Fruit fly (Drosophila melanogaster) whole organism, embryonic: ENCODE measurements around the gene Lcp65Ag1.

ENCODE experiments used
- Abd-B ChIP-seq: fragments of 200-800 bp; sonication (Bioruptor generic); optimal IDR thresholded peaks from 2 replicates; lab custom pipeline; 2018; ENCODE audit warnings: missing biosample characterization, mild to moderate bottlenecking, missing genetic modification characterization, moderate library complexity
- CG10147 ChIP-seq: fragments of 200-800 bp; sonication (Bioruptor generic); optimal IDR thresholded peaks from 2 replicates; lab custom pipeline; 2019; ENCODE audit warnings: missing biosample characterization, mild to moderate bottlenecking, missing genetic modification characterization, moderate library complexity
- CG10366 ChIP-seq: fragments of 200-800 bp; sonication (Bioruptor generic); IDR thresholded peaks from 2 replicates; pipeline ENCODE4 v1.3.6; 2022; ENCODE audit warnings: missing biosample characterization, missing genetic modification characterization
- CG11695 ChIP-seq: fragments of 200-800 bp; sonication (Bioruptor generic); IDR thresholded peaks from 3 replicates; pipeline ENCODE4 v1.3.6; 2022; ENCODE audit warnings: missing biosample characterization, missing genetic modification characterization
- CG12155 ChIP-seq: fragments of 200-800 bp; sonication (Bioruptor generic); optimal IDR thresholded peaks from 3 replicates; lab custom pipeline; 2016; ENCODE audit warnings: missing biosample characterization, missing genetic modification characterization
- CG12219 ChIP-seq: fragments of 200-800 bp; sonication (Bioruptor generic); optimal IDR thresholded peaks from 3 replicates; lab custom pipeline; 2018; ENCODE audit warnings: missing biosample characterization, mild to moderate bottlenecking, missing genetic modification characterization
- CG12299 ChIP-seq: fragments of 200-800 bp; sonication (Bioruptor generic); optimal IDR thresholded peaks from 2 replicates; lab custom pipeline; 2018; ENCODE audit warnings: missing biosample characterization, mild to moderate bottlenecking, missing genetic modification characterization
- CG12659 ChIP-seq: fragments of 200-800 bp; sonication (Bioruptor generic); optimal IDR thresholded peaks from 3 replicates; lab custom pipeline; 2017; ENCODE audit warnings: mild to moderate bottlenecking, missing biosample characterization, missing genetic modification reagents, missing genetic modification characterization
- CG13296 ChIP-seq: fragments of 200-800 bp; sonication (Bioruptor generic); optimal IDR thresholded peaks from 3 replicates; lab custom pipeline; 2018; ENCODE audit warnings: missing biosample characterization, mild to moderate bottlenecking, missing genetic modification characterization
- CG14441 ChIP-seq: fragments of 200-800 bp; sonication (Bioruptor generic); IDR thresholded peaks from 2 replicates; pipeline ENCODE4 v1.3.6; 2022; ENCODE audit warnings: missing biosample characterization, missing genetic modification characterization
- CG16779 ChIP-seq: fragments of 200-800 bp; sonication (Bioruptor generic); IDR thresholded peaks from 2 replicates; pipeline ENCODE4 v1.3.6; 2022; ENCODE audit warnings: missing biosample characterization, missing genetic modification characterization
- CG18599 ChIP-seq: fragments of 200-800 bp; sonication (Bioruptor generic); optimal IDR thresholded peaks from 3 replicates; lab custom pipeline; 2017; ENCODE audit warnings: missing biosample characterization, missing genetic modification characterization, mild to moderate bottlenecking, moderate library complexity, missing genetic modification reagents
- CG2678 ChIP-seq: fragments of 200-800 bp; sonication (Bioruptor generic); optimal IDR thresholded peaks from 3 replicates; lab custom pipeline; 2019; ENCODE audit warnings: missing biosample characterization, mild to moderate bottlenecking, missing genetic modification characterization, moderate library complexity
- CG31388 ChIP-seq: fragments of 200-800 bp; sonication (Bioruptor generic); optimal IDR thresholded peaks from 2 replicates; lab custom pipeline; 2016; ENCODE audit warnings: missing biosample characterization, missing genetic modification characterization
- CG32772 ChIP-seq: fragments of 200-800 bp; sonication (Bioruptor generic); IDR thresholded peaks from 2 replicates; pipeline ENCODE4 v1.3.6; 2022; ENCODE audit warnings: missing biosample characterization, missing genetic modification characterization
- CG6854 ChIP-seq: fragments of 200-800 bp; sonication (Bioruptor generic); optimal IDR thresholded peaks from 3 replicates; lab custom pipeline; 2017; ENCODE audit warnings: missing biosample characterization, mild to moderate bottlenecking, missing genetic modification characterization
- D ChIP-seq, 2 experiments: fragments of 200-800 bp in 1 of 2; fragments of >200 bp in 1 of 2; sonication (Bioruptor generic) in 1 of 2; optimal IDR thresholded peaks; 2 replicates in 1 of 2; 3 replicates in 1 of 2; lab custom pipeline; 2017; ENCODE audit warnings: mild to moderate bottlenecking in 1 of 2, missing biosample characterization in 1 of 2, missing genetic modification characterization in 1 of 2, missing genetic modification reagents in 1 of 2
- Deaf1 ChIP-seq: fragments of 200-800 bp; optimal IDR thresholded peaks from 3 replicates; lab custom pipeline; 2019; ENCODE audit warnings: missing biosample characterization, mild to moderate bottlenecking, missing genetic modification characterization, moderate library complexity
- Elba2 ChIP-seq: fragments of 200-800 bp; sonication (Bioruptor generic); optimal IDR thresholded peaks from 3 replicates; lab custom pipeline; 2016; ENCODE audit warnings: missing biosample characterization, missing genetic modification characterization
- Gsc ChIP-seq: fragments of 200-800 bp; sonication (Bioruptor generic); IDR thresholded peaks from 2 replicates; pipeline ENCODE4 v1.3.6; 2022; ENCODE audit warnings: missing biosample characterization, missing genetic modification characterization
- Max ChIP-seq: fragments of 200-800 bp; sonication (Bioruptor generic); optimal IDR thresholded peaks from 2 replicates; lab custom pipeline; 2016; ENCODE audit warnings: missing biosample characterization, mild to moderate bottlenecking, missing genetic modification characterization
- Med ChIP-seq: fragments of 200-800 bp; sonication (Bioruptor generic); peaks from one replicate; lab custom pipeline; 2016; ENCODE audit warnings: missing biosample characterization, missing genetic modification characterization, mild to moderate bottlenecking, inconsistent platforms, moderate library complexity
- NK7.1 ChIP-seq: fragments of 200-800 bp; sonication (Bioruptor generic); optimal IDR thresholded peaks from 3 replicates; lab custom pipeline; 2016; ENCODE audit warnings: missing biosample characterization, missing genetic modification characterization
- Scr ChIP-seq: fragments of 200-800 bp; sonication (Bioruptor generic); IDR thresholded peaks from 2 replicates; pipeline ENCODE4 v1.3.6; 2022; ENCODE audit warnings: missing biosample characterization, missing genetic modification characterization; ENCODE audit not compliant: partially characterized antibody
- TFAM ChIP-seq: fragments of 200-800 bp; sonication (Bioruptor generic); optimal IDR thresholded peaks from 2 replicates; lab custom pipeline; 2017; ENCODE audit warnings: missing biosample characterization, missing genetic modification characterization, inconsistent platforms
- Xrp1 ChIP-seq: fragments of 200-800 bp; sonication (Bioruptor generic); IDR thresholded peaks from 2 replicates; pipeline ENCODE4 v1.3.6; 2022; ENCODE audit warnings: missing biosample characterization, missing genetic modification characterization
- abd-A ChIP-seq: fragments of 200-800 bp; sonication (Bioruptor generic); optimal IDR thresholded peaks from 3 replicates; lab custom pipeline; 2019; ENCODE audit warnings: missing biosample characterization, mild to moderate bottlenecking, missing genetic modification characterization, moderate library complexity
- az2 ChIP-seq: fragments of 200-800 bp; sonication (Bioruptor generic); optimal IDR thresholded peaks from 3 replicates; lab custom pipeline; 2016; ENCODE audit warnings: missing biosample characterization, missing genetic modification characterization
- cas ChIP-seq: fragments of 200-800 bp; sonication (Bioruptor generic); IDR thresholded peaks from 2 replicates; pipeline ENCODE4 v1.3.6; 2022; ENCODE audit warnings: missing biosample characterization, missing genetic modification characterization
- cato ChIP-seq: fragments of 200-800 bp; sonication (Bioruptor generic); optimal IDR thresholded peaks from 2 replicates; lab custom pipeline; 2016; ENCODE audit warnings: missing biosample characterization, missing genetic modification characterization, borderline replicate concordance
- disco-r ChIP-seq: fragments of 200-800 bp; sonication (Bioruptor generic); optimal IDR thresholded peaks from 2 replicates; lab custom pipeline; 2016; ENCODE audit warnings: missing biosample characterization, missing genetic modification characterization
- dysf ChIP-seq: fragments of 200-800 bp; sonication (Bioruptor generic); IDR thresholded peaks from 3 replicates; pipeline ENCODE4 v1.3.6; 2022; ENCODE audit warnings: missing biosample characterization, missing genetic modification characterization
- en ChIP-seq: fragments of 200-800 bp; sonication (Bioruptor generic); optimal IDR thresholded peaks from 2 replicates; lab custom pipeline; 2016; ENCODE audit warnings: missing biosample characterization, missing genetic modification characterization
- fd64A ChIP-seq: fragments of 200-800 bp; sonication (Bioruptor generic); optimal IDR thresholded peaks from 3 replicates; lab custom pipeline; 2018; ENCODE audit warnings: missing biosample characterization, mild to moderate bottlenecking, missing genetic modification characterization
- fu2 ChIP-seq: fragments of 200-800 bp; sonication (Bioruptor generic); optimal IDR thresholded peaks from 2 replicates; lab custom pipeline; 2016; ENCODE audit warnings: missing biosample characterization, missing genetic modification characterization
- grn ChIP-seq: fragments of 200-800 bp; sonication (Bioruptor generic); optimal IDR thresholded peaks from 3 replicates; lab custom pipeline; 2017; ENCODE audit warnings: missing biosample characterization, missing genetic modification characterization
- hb ChIP-seq: fragments of 200-800 bp; sonication (Bioruptor generic); IDR thresholded peaks from 3 replicates; pipeline ENCODE4 v1.3.6; 2022; ENCODE audit warnings: missing biosample characterization, missing genetic modification characterization; ENCODE audit not compliant: partially characterized antibody
- ind ChIP-seq: fragments of 200-800 bp; sonication (Bioruptor generic); optimal IDR thresholded peaks from 3 replicates; lab custom pipeline; 2016; ENCODE audit warnings: missing biosample characterization, missing genetic modification characterization
- jumu ChIP-seq: fragments of 200-800 bp; sonication (Bioruptor generic); optimal IDR thresholded peaks from 3 replicates; lab custom pipeline; 2016; ENCODE audit warnings: missing biosample characterization, missing genetic modification characterization
- kay ChIP-seq: fragments of 200-800 bp; sonication (Bioruptor generic); optimal IDR thresholded peaks from 2 replicates; lab custom pipeline; 2016; ENCODE audit warnings: missing biosample characterization, missing genetic modification characterization
- knrl ChIP-seq: fragments of 200-800 bp; sonication (Bioruptor generic); IDR thresholded peaks from 3 replicates; pipeline ENCODE4 v1.3.6; 2022; ENCODE audit warnings: missing biosample characterization, missing genetic modification characterization; ENCODE audit not compliant: partially characterized antibody
- onecut ChIP-seq: fragments of 200-800 bp; sonication (Bioruptor generic); IDR thresholded peaks from 2 replicates; pipeline ENCODE4 v1.3.6; 2022; ENCODE audit warnings: missing biosample characterization, missing genetic modification characterization
- salm ChIP-seq: fragments of 200-800 bp; sonication (Bioruptor generic); optimal IDR thresholded peaks from 2 replicates; lab custom pipeline; 2018; ENCODE audit warnings: missing biosample characterization, mild to moderate bottlenecking, missing genetic modification characterization
- so ChIP-seq: fragments of 200-800 bp; sonication (Bioruptor generic); IDR thresholded peaks from 3 replicates; pipeline ENCODE4 v1.3.6; 2022; ENCODE audit warnings: missing biosample characterization, missing genetic modification characterization
- sqz ChIP-seq: fragments of 200-800 bp; sonication (Bioruptor generic); optimal IDR thresholded peaks from 3 replicates; lab custom pipeline; 2018; ENCODE audit warnings: missing biosample characterization, mild to moderate bottlenecking, missing genetic modification characterization
- ssp ChIP-seq: fragments of 200-800 bp; sonication (Bioruptor generic); IDR thresholded peaks from 2 replicates; pipeline ENCODE4 v1.3.6; 2022; ENCODE audit warnings: missing biosample characterization, missing genetic modification characterization
- tgo ChIP-seq: fragments of 200-800 bp; sonication (Bioruptor generic); IDR thresholded peaks from 3 replicates; pipeline ENCODE4 v1.3.6; 2022; ENCODE audit warnings: missing biosample characterization, missing genetic modification characterization
- tio ChIP-seq: fragments of 200-800 bp; sonication (Bioruptor generic); optimal IDR thresholded peaks from 2 replicates; lab custom pipeline; 2017; ENCODE audit warnings: missing biosample characterization, missing genetic modification characterization, inconsistent platforms
- unpg ChIP-seq: fragments of 200-800 bp; sonication (Bioruptor generic); optimal IDR thresholded peaks from 3 replicates; lab custom pipeline; 2018; ENCODE audit warnings: missing biosample characterization, mild to moderate bottlenecking, missing genetic modification characterization, moderate library complexity

The Lcp65Ag1 gene

DNA sequence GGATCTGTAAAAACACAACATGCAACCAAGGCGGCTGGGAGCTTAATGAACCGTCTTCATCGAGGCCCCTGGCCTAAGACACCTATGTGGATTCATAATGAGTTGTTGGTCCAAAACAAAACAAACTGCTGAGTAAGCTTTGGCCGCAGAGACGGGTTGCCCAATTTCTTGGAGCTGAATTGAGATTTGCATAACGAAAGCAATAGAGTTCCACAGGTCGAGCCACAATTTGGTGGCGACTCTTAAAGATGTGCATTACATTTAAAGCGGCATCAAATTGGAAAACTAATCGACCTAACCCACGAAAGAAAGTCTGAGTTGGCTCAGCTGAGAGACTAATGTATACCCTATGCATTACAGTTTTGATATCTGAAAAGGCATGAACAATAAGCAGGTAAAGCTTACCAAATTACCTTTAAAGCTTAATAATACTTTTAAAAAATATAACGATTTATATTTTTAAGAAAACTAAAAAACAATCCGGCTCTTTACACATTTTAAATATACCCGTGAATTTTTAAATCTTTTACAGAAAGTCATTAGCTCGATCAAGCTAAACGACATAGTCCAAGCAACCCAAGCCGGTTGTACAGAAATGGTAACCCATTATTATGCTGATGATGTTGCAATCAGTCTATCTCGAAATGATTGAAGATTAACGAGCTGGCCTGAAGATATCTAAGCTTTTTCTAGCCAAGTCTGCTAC is 22.4 kb upstream of the Lcp65Ag1 start, which contains the start of gene CG13297 (continued):
- TF ChIP-seq CG12219 (GFP tag; lab: Kevin White, UChicago) (peak; percentile 31), fd64A (no peak), abd-A (tag; lab: Kevin White, UChicago) (peak; percentile 88), hb (no peak), Xrp1 (GFP tag; lab: Robert Waterston, UW) (peak; percentile 33; the same call in 1 of the 2 replicates), cato (GFP tag; lab: Kevin White, UChicago) (peak; percentile 1), tgo (GFP tag; lab: Robert Waterston, UW) (peak; percentile 60; the same call in 2 of the 3 replicates), CG10147 (peak; percentile 30), sqz (peak; percentile 35), onecut (GFP tag; lab: Robert Waterston, UW) (no peak), CG10366 (peak; percentile 61), Max (GFP tag; lab: Kevin White, UChicago) (peak; percentile 19), knrl (GFP tag; lab: Robert Waterston, UW) (no peak), D (optimal IDR thresholded peaks at IDR 0.05; lab: Kevin White, UChicago) (no peak), D (GFP tag; optimal IDR thresholded peaks at IDR 0.05; lab: Kevin White, UChicago) (peak; percentile 57), az2 (peak; percentile 42), CG31388 (GFP tag; lab: Kevin White, UChicago) (no peak), CG2678 (tag; lab: Kevin White, UChicago) (peak; percentile 79), CG14441 (GFP tag; lab: Robert Waterston, UW) (peak; percentile 60), Scr (no peak), CG18599 (GFP tag; lab: Kevin White, UChicago) (peak; percentile 37), cas (no peak), ssp (GFP tag; lab: Robert Waterston, UW) (no peak; the same call in 1 of the 2 replicates), CG11695 (GFP tag; lab: Robert Waterston, UW) (peak; percentile 76), grn (GFP tag; lab: Kevin White, UChicago) (peak; percentile 76), CG6854 (GFP tag; lab: Kevin White, UChicago) (no peak), CG32772 (GFP tag; lab: Robert Waterston, UW) (0 out of 2 replicates have a peak, but pooled peaks have one; percentile 14), CG12659 (peak; percentile 27), tio (GFP tag; lab: Kevin White, UChicago) (peak; percentile 32), CG13296 (GFP tag; lab: Kevin White, UChicago) (peak; percentile 85), so (GFP tag; lab: Robert Waterston, UW) (no peak), NK7.1 (GFP tag; lab: Kevin White, UChicago) (no peak), unpg (GFP tag; lab: Kevin White, UChicago) (peak; percentile 54), Deaf1 (tag; lab: Kevin White, UChicago) (peak; percentile 22), CG12299 (tag; lab: Kevin White, UChicago) (peak; percentile 12), CG12155 (GFP tag; lab: Kevin White, UChicago) (peak; percentile 0), jumu (GFP tag; lab: Kevin White, UChicago) (no peak), kay (GFP tag; lab: Kevin White, UChicago) (no peak), TFAM (GFP tag; lab: Kevin White, UChicago) (no peak), Med (GFP tag; lab: Kevin White, UChicago) (peak; percentile 1), Elba2 (GFP tag; lab: Kevin White, UChicago) (no peak), CG16779 (no peak), en (GFP tag; lab: Kevin White, UChicago) (no peak), salm (tag; lab: Kevin White, UChicago) (peak; percentile 18), Abd-B (GFP tag; lab: Kevin White, UChicago) (peak; percentile 53), ind (GFP tag; lab: Kevin White, UChicago) (peak; percentile 45), dysf (peak; percentile 57; the same call in 2 of the 3 replicates), disco-r (no peak), fu2 (GFP tag; lab: Kevin White, UChicago) (no peak), Gsc (no peak)
